Worm (Caenorhabditis elegans): ENCODE measurements around the gene ent-5.

- TF ChIP-seq lin-39 (tag; optimal IDR thresholded peaks at IDR 0.05) (no peak), lsy-2 (tag; optimal IDR thresholded peaks at IDR 0.05) (peak; percentile 11 to 39), egl-27 (tag; optimal IDR thresholded peaks at IDR 0.05) (peak; percentile 16)
Measured at ce11 chrX:4662293-4662825, 13.4 kb upstream of the ent-5 start.

Data from whole organism, L2 larva.